Fruit fly (Drosophila melanogaster): Measurements from ENCODE around the gene fid.

The fid gene

DNA sequence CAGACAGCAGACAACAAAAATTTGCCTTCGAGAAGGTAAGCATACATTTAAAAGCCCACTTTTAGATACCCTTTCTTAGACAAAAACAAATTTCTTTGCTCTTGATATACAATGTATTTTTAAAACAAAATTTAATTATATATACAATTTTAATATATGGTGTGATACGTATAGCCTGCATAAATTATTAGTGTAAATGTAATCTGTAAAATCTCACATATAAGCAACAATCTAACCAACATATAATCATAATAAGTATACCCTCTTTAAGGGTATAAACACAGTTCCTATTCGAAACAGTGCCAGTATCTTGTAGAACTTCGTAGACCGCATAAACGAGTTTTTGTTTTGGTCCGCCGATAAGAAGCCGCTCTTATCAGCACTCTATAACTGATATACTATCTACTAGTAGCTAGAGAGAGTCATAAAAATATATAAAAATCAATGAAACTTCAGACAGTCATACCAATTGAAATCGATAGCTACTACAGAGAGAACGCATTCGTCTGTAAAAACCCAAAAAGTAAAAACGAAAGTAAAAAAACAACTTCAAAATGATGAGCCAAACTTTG is 44.5 kb downstream of the fid start, which contains the start of gene Kaz-m1 (continued):
- TF ChIP-seq Bdp1 (GFP tag; optimal IDR thresholded peaks at IDR 0.05), result no peak
- TF ChIP-seq CG10267 (tag; optimal IDR thresholded peaks at IDR 0.05), result peak; percentile 66
- no peak for TF ChIP-seq CG15011 (GFP tag; optimal IDR thresholded peaks at IDR 0.05)
- no peak for TF ChIP-seq pho (GFP tag; optimal IDR thresholded peaks at IDR 0.05)
- no peak for TF ChIP-seq CG17802 (tag; optimal IDR thresholded peaks at IDR 0.05)
- TF ChIP-seq Dip3 (GFP tag; optimal IDR thresholded peaks at IDR 0.05), result no peak
- TF ChIP-seq Awh (GFP tag; IDR thresholded peaks at IDR 0.05), result no peak
- TF ChIP-seq CG10979 (tag; optimal IDR thresholded peaks at IDR 0.05), result peak; percentile 79
- no peak for TF ChIP-seq sr (GFP tag; IDR thresholded peaks at IDR 0.05)
- no peak for TF ChIP-seq CG13624 (GFP tag; optimal IDR thresholded peaks at IDR 0.05)
- no peak for TF ChIP-seq cato (GFP tag; optimal IDR thresholded peaks at IDR 0.05; ENCODE audit: borderline replicate concordance)
- no peak for TF ChIP-seq CG9215 (GFP tag; IDR thresholded peaks at IDR 0.05)
- no peak for TF ChIP-seq CG12299 (tag; optimal IDR thresholded peaks at IDR 0.05)
- TF ChIP-seq cas (GFP tag; IDR thresholded peaks at IDR 0.05), result no peak
- TF ChIP-seq Gsc (GFP tag; IDR thresholded peaks at IDR 0.05), result no peak
- no peak for TF ChIP-seq pan (optimal IDR thresholded peaks at IDR 0.05)
- no peak for TF ChIP-seq pan (GFP tag; optimal IDR thresholded peaks at IDR 0.05 in 1 of 2, IDR thresholded peaks at IDR 0.05 in 1 of 2)
- no peak for TF ChIP-seq Hand (GFP tag; optimal IDR thresholded peaks at IDR 0.05)
- no peak for TF ChIP-seq CG31365 (tag; optimal IDR thresholded peaks at IDR 0.05)
- TF ChIP-seq fd64A (GFP tag; optimal IDR thresholded peaks at IDR 0.05), result no peak
- TF ChIP-seq Mad (GFP tag; optimal IDR thresholded peaks at IDR 0.05), result no peak
- no peak for TF ChIP-seq ap (GFP tag; IDR thresholded peaks at IDR 0.05)
- TF ChIP-seq CG7357 (GFP tag; IDR thresholded peaks at IDR 0.05), result no peak
- peak; percentile 42 for TF ChIP-seq CG9437 (GFP tag; optimal IDR thresholded peaks at IDR 0.05)
- no peak for TF ChIP-seq CG9609 (GFP tag; optimal IDR thresholded peaks at IDR 0.05)
- TF ChIP-seq kni (GFP tag; optimal IDR thresholded peaks at IDR 0.05), result no peak
- no peak for TF ChIP-seq p53 (GFP tag; optimal IDR thresholded peaks at IDR 0.05)
- no peak for TF ChIP-seq Trl (optimal IDR thresholded peaks at IDR 0.05)
- TF ChIP-seq Trl (GFP tag; optimal IDR thresholded peaks at IDR 0.05), result no peak
- peak; percentile 65 for TF ChIP-seq Oli (tag; optimal IDR thresholded peaks at IDR 0.05)
- TF ChIP-seq amos (GFP tag; IDR thresholded peaks at IDR 0.05; ENCODE audit: partially characterized antibody), result no peak
- no peak for TF ChIP-seq zfh2 (GFP tag; optimal IDR thresholded peaks at IDR 0.05)
- peak; percentile 44 for TF ChIP-seq Sox100B (GFP tag; optimal IDR thresholded peaks at IDR 0.05)
- TF ChIP-seq ash1 (GFP tag; optimal IDR thresholded peaks at IDR 0.05), result no peak
- peak; percentile 32; the same call in 1 of the 2 replicates for TF ChIP-seq al (GFP tag; IDR thresholded peaks at IDR 0.05)
- no peak for TF ChIP-seq nerfin-2 (GFP tag; IDR thresholded peaks at IDR 0.05; ENCODE audit: partially characterized antibody)
- no peak for TF ChIP-seq Ada2b (GFP tag; IDR thresholded peaks at IDR 0.05)
- TF ChIP-seq HHEX (GFP tag; optimal IDR thresholded peaks at IDR 0.05), result peak; percentile 40
- TF ChIP-seq CG2875 (GFP tag; optimal IDR thresholded peaks at IDR 0.05), result no peak
- TF ChIP-seq CG10366 (GFP tag; IDR thresholded peaks at IDR 0.05), result 0 out of 2 replicates have a peak, but pooled peaks have one; percentile 13
- TF ChIP-seq CG18476 (GFP tag; optimal IDR thresholded peaks at IDR 0.05), result no peak
- no peak for TF ChIP-seq her (GFP tag; optimal IDR thresholded peaks at IDR 0.05)
- TF ChIP-seq Fer2 (tag; optimal IDR thresholded peaks at IDR 0.05), result no peak
- no peak; the same call in 1 of the 2 replicates for TF ChIP-seq CG17328 (GFP tag; IDR thresholded peaks at IDR 0.05)
- no peak for TF ChIP-seq CG17568 (GFP tag; optimal IDR thresholded peaks at IDR 0.05)
- TF ChIP-seq CG32767 (GFP tag; IDR thresholded peaks at IDR 0.05), result peak; percentile 38; the same call in 1 of the 2 replicates
- no peak for TF ChIP-seq slou (GFP tag; optimal IDR thresholded peaks at IDR 0.05)
- no peak for TF ChIP-seq CG11247 (GFP tag; IDR thresholded peaks at IDR 0.05)
- TF ChIP-seq so (GFP tag; IDR thresholded peaks at IDR 0.05), result no peak
- no peak for TF ChIP-seq pfk (GFP tag; optimal IDR thresholded peaks at IDR 0.05)
- no peak for TF ChIP-seq Abd-B (GFP tag; optimal IDR thresholded peaks at IDR 0.05)
